Fruit fly (Drosophila melanogaster): ENCODE measurements around the gene D2hgdh.

D2hgdh gene

dm6 chrX:2134965-2135758, 6.1 kb upstream of the D2hgdh start (continued):
- TF ChIP-seq Vsx1 (GFP tag; optimal IDR thresholded peaks at IDR 0.05) = peak; percentile 67
- TF ChIP-seq pum (GFP tag; optimal IDR thresholded peaks at IDR 0.05) = peak; percentile 80
- TF ChIP-seq ewg (GFP tag; optimal IDR thresholded peaks at IDR 0.05) = peak; percentile 68
- TF ChIP-seq MESR4 (GFP tag; optimal IDR thresholded peaks at IDR 0.05) = peak; percentile 17
- peak; percentile 64 for TF ChIP-seq tx (GFP tag; optimal IDR thresholded peaks at IDR 0.05)
- peak; percentile 89 for TF ChIP-seq CG2120 (GFP tag; optimal IDR thresholded peaks at IDR 0.05)
- TF ChIP-seq ssp (GFP tag; IDR thresholded peaks at IDR 0.05) = peak; percentile 69
- TF ChIP-seq CG1647 (GFP tag; optimal IDR thresholded peaks at IDR 0.05) = peak; percentile 54
- TF ChIP-seq Aef1 (GFP tag; IDR thresholded peaks at IDR 0.05) = no peak; the same call in none of the 3 replicates
- peak; percentile 71 for TF ChIP-seq oc (tag; optimal IDR thresholded peaks at IDR 0.05)
- peak; percentile 75 for TF ChIP-seq fd64A (GFP tag; optimal IDR thresholded peaks at IDR 0.05)
- TF ChIP-seq Hsf (GFP tag; optimal IDR thresholded peaks at IDR 0.05) = peak; percentile 86
- TF ChIP-seq CG7372 (GFP tag; IDR thresholded peaks at IDR 0.05) = peak; percentile 86
- TF ChIP-seq p53 (GFP tag; optimal IDR thresholded peaks at IDR 0.05) = peak; percentile 51
- peak; percentile 79 for TF ChIP-seq sisA (GFP tag; IDR thresholded peaks at IDR 0.05)
- TF ChIP-seq CG12391 (tag; optimal IDR thresholded peaks at IDR 0.05) = peak; percentile 93
- peak; percentile 90 for TF ChIP-seq seq (GFP tag; IDR thresholded peaks at IDR 0.05)
- TF ChIP-seq CG9609 (GFP tag; optimal IDR thresholded peaks at IDR 0.05) = peak; percentile 67
- TF ChIP-seq NFAT (GFP tag; IDR thresholded peaks at IDR 0.05) = peak; percentile 57; the same call in 1 of the 2 replicates
- TF ChIP-seq Sry-β (GFP tag; optimal IDR thresholded peaks at IDR 0.05) = peak; percentile 40
- TF ChIP-seq Dp (GFP tag; optimal IDR thresholded peaks at IDR 0.05) = no peak
- TF ChIP-seq unc-4 (GFP tag; IDR thresholded peaks at IDR 0.05; ENCODE audit: partially characterized antibody) = no peak
- peak; percentile 85 for TF ChIP-seq org-1 (GFP tag; optimal IDR thresholded peaks at IDR 0.05)
- peak; percentile 77 for TF ChIP-seq gsb (GFP tag; IDR thresholded peaks at IDR 0.05)
- no peak for TF ChIP-seq Gsc (GFP tag; IDR thresholded peaks at IDR 0.05)
- no peak for TF ChIP-seq nerfin-2 (GFP tag; IDR thresholded peaks at IDR 0.05; ENCODE audit: partially characterized antibody)
- peak; percentile 80 for TF ChIP-seq Side (GFP tag; optimal IDR thresholded peaks at IDR 0.05)
- TF ChIP-seq CG9817 (tag; optimal IDR thresholded peaks at IDR 0.05) = peak; percentile 87
- peak; percentile 67 for TF ChIP-seq Bdp1 (GFP tag; optimal IDR thresholded peaks at IDR 0.05)
- peak; percentile 93 for TF ChIP-seq CG15269 (tag; optimal IDR thresholded peaks at IDR 0.05)
- TF ChIP-seq D (optimal IDR thresholded peaks at IDR 0.05) = no peak
- peak; percentile 89 for TF ChIP-seq D (GFP tag; optimal IDR thresholded peaks at IDR 0.05)
- TF ChIP-seq MBD-R2 (GFP tag; IDR thresholded peaks at IDR 0.05) = no peak
- TF ChIP-seq Ets97D (GFP tag; optimal IDR thresholded peaks at IDR 0.05) = peak; percentile 65
- TF ChIP-seq CG8478 (optimal IDR thresholded peaks at IDR 0.05) = no peak
- TF ChIP-seq CTCF (GFP tag; optimal IDR thresholded peaks at IDR 0.05) = peak; percentile 43
- TF ChIP-seq Fer3 (tag; optimal IDR thresholded peaks at IDR 0.05) = peak; percentile 92
- TF ChIP-seq Doc3 (GFP tag; IDR thresholded peaks at IDR 0.05; ENCODE audit: partially characterized antibody) = no peak
- TF ChIP-seq CG2889 (GFP tag; IDR thresholded peaks at IDR 0.05) = peak; percentile 74; the same call in 1 of the 3 replicates
- TF ChIP-seq CG17802 (tag; optimal IDR thresholded peaks at IDR 0.05) = peak; percentile 66
- TF ChIP-seq pho (GFP tag; optimal IDR thresholded peaks at IDR 0.05) = peak; percentile 77
- peak; percentile 71; the same call in 1 of the 2 replicates for TF ChIP-seq Awh (GFP tag; IDR thresholded peaks at IDR 0.05)
- TF ChIP-seq cg (GFP tag; optimal IDR thresholded peaks at IDR 0.05) = peak; percentile 69
- TF ChIP-seq Ptx1 (GFP tag; IDR thresholded peaks at IDR 0.05) = peak; percentile 90
- peak; percentile 85 for TF ChIP-seq CG4360 (GFP tag; IDR thresholded peaks at IDR 0.05)
- peak; percentile 46; the same call in 3 of the 4 replicates for TF ChIP-seq Gug (GFP tag; IDR thresholded peaks at IDR 0.05)
- peak; percentile 44 for TF ChIP-seq Neu2 (GFP tag; optimal IDR thresholded peaks at IDR 0.05; ENCODE audit: borderline replicate concordance)
- TF ChIP-seq Trl (optimal IDR thresholded peaks at IDR 0.05) = peak; percentile 2 to 35
- TF ChIP-seq Trl (GFP tag; optimal IDR thresholded peaks at IDR 0.05) = peak; percentile 86
